Worm (Caenorhabditis elegans): ENCODE measurements around the gene ttbk-5.

DNA sequence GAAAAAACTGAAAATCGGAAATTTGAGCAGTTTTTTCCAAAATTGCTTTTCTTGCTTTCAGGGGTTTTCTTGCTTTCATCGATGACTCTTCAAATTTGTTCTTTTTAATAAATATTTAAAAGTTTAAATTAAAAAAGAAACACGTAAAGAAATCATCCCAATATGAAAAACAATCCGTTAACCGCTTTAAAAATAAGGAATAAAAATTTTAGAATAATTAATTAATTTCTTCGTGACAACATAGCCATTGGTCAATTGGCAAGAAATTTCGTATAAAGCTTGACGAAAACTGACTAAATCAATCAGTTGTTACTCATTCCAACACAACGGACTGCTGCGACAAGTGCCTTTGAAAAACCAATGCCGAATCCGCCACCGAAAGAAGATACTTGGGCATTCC lies 22.1 kb downstream of the ttbk-5 start, which contains the start of gene nsph-3.2:
- TF ChIP-seq nhr-28 (tag; optimal IDR thresholded peaks at IDR 0.05): no peak
- TF ChIP-seq lin-32 (GFP tag; optimal IDR thresholded peaks at IDR 0.05): no peak
- TF ChIP-seq unc-39 (tag; optimal IDR thresholded peaks at IDR 0.05): no peak
- no peak for TF ChIP-seq sptf-1 (tag; optimal IDR thresholded peaks at IDR 0.05)
- TF ChIP-seq blmp-1 (tag; optimal IDR thresholded peaks at IDR 0.05): no peak
- TF ChIP-seq unc-120 (tag; optimal IDR thresholded peaks at IDR 0.05; ENCODE audit: poor library complexity, severe bottlenecking): no peak
- TF ChIP-seq lsy-2 (tag; optimal IDR thresholded peaks at IDR 0.05): no peak
- no peak for TF ChIP-seq elt-1 (tag; optimal IDR thresholded peaks at IDR 0.05; ENCODE audit: borderline replicate concordance, insufficient read depth)
- no peak for TF ChIP-seq lin-13 (tag; optimal IDR thresholded peaks at IDR 0.05)

Measured in whole organism, mixed stage, embryonic.